Fruit fly (Drosophila melanogaster): ENCODE measurements around the gene CG13473.

The CG13473 gene

DNA sequence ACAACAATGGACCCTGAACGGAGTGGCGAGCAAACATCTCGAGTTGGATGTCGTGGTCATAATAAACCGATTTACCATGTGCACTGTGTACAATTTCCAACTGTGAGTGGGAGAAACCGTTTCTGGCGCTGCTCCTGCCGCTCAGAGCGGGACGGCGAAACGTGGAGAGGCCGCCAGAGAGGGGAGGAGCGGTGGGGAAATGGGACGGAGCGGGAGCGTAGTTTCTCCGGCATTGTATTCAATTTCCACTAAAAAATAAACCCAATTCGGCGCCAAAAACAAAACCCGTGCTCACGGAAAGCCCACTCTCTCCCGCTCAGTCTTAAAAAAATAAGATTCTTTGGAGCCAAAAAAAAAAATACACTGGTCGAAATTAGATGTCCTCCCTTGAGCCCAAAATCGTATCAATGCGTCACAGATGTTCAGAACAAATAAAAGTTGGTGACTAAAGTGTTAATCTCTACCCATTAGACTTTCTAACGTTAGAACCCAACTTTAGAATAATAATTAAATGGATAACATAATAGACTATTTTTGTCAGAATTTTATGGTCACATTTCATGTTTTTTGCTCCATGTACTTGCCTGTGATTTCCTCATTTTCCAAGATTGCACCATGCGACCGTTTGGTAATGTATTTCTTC is 31.5 kb downstream of the CG13473 start (continued):
- no peak for TF ChIP-seq mirr (GFP tag; optimal IDR thresholded peaks at IDR 0.05)
- TF ChIP-seq CG4282 (GFP tag; optimal IDR thresholded peaks at IDR 0.05): peak; percentile 29
- peak; percentile 36; the same call in 1 of the 2 replicates for TF ChIP-seq CG4730 (GFP tag; IDR thresholded peaks at IDR 0.05)
- no peak for TF ChIP-seq CG31224 (GFP tag; IDR thresholded peaks at IDR 0.05)
- TF ChIP-seq chinmo (GFP tag; IDR thresholded peaks at IDR 0.05; ENCODE audit: partially characterized antibody): peak; percentile 88; the same call in 2 of the 4 replicates
- TF ChIP-seq twi (tag; optimal IDR thresholded peaks at IDR 0.05): no peak
- peak; percentile 27; the same call in 1 of the 2 replicates for TF ChIP-seq CG11085 (GFP tag; IDR thresholded peaks at IDR 0.05)
- TF ChIP-seq amos (GFP tag; IDR thresholded peaks at IDR 0.05; ENCODE audit: partially characterized antibody): no peak; the same call in 1 of the 2 replicates
- TF ChIP-seq sisA (GFP tag; IDR thresholded peaks at IDR 0.05): peak; percentile 71
- TF ChIP-seq kah (GFP tag; optimal IDR thresholded peaks at IDR 0.05): peak; percentile 25
- no peak for TF ChIP-seq CG3065 (GFP tag; optimal IDR thresholded peaks at IDR 0.05)
- TF ChIP-seq zfh2 (GFP tag; optimal IDR thresholded peaks at IDR 0.05): peak; percentile 45
- TF ChIP-seq Sox100B (GFP tag; optimal IDR thresholded peaks at IDR 0.05): peak; percentile 57
- TF ChIP-seq abd-A (tag; optimal IDR thresholded peaks at IDR 0.05): no peak
- TF ChIP-seq CG18262 (tag; optimal IDR thresholded peaks at IDR 0.05): peak; percentile 62
- no peak for TF ChIP-seq run (tag; optimal IDR thresholded peaks at IDR 0.05)
- TF ChIP-seq knrl (GFP tag; IDR thresholded peaks at IDR 0.05; ENCODE audit: partially characterized antibody): no peak
- peak; percentile 22 for TF ChIP-seq CG12236 (GFP tag; optimal IDR thresholded peaks at IDR 0.05)
- TF ChIP-seq tio (GFP tag; optimal IDR thresholded peaks at IDR 0.05): peak; percentile 69
- no peak for TF ChIP-seq CG4328 (GFP tag; optimal IDR thresholded peaks at IDR 0.05)
- no peak for TF ChIP-seq CG9876 (GFP tag; optimal IDR thresholded peaks at IDR 0.05)
- peak; percentile 30 for TF ChIP-seq CG11723 (GFP tag; optimal IDR thresholded peaks at IDR 0.05)
- no peak for TF ChIP-seq CG17186 (GFP tag; optimal IDR thresholded peaks at IDR 0.05)
- TF ChIP-seq vfl (GFP tag; optimal IDR thresholded peaks at IDR 0.05): peak; percentile 19
- TF ChIP-seq Rx (GFP tag; IDR thresholded peaks at IDR 0.05): peak; percentile 26; the same call in 1 of the 2 replicates
- no peak for TF ChIP-seq Ravus (GFP tag; IDR thresholded peaks at IDR 0.05)
- no peak for TF ChIP-seq Abd-B (GFP tag; optimal IDR thresholded peaks at IDR 0.05)
- peak; percentile 30 for TF ChIP-seq NK7.1 (GFP tag; optimal IDR thresholded peaks at IDR 0.05)
- 0 out of 2 replicates have a peak, but pooled peaks have one; percentile 18 for TF ChIP-seq tna (GFP tag; IDR thresholded peaks at IDR 0.05; ENCODE audit: partially characterized antibody)
- peak; percentile 16 for TF ChIP-seq CG2202 (tag; optimal IDR thresholded peaks at IDR 0.05)
- TF ChIP-seq CG17829 (tag; optimal IDR thresholded peaks at IDR 0.05): peak; percentile 38
- peak; percentile 93 for TF ChIP-seq zf30C (GFP tag; optimal IDR thresholded peaks at IDR 0.05)
- TF ChIP-seq CG11247 (GFP tag; IDR thresholded peaks at IDR 0.05): no peak
- TF ChIP-seq ken (GFP tag; IDR thresholded peaks at IDR 0.05): no peak; the same call in 2 of the 3 replicates
- TF ChIP-seq so (GFP tag; IDR thresholded peaks at IDR 0.05): peak; percentile 55; the same call in 2 of the 3 replicates
- peak; percentile 96 for TF ChIP-seq Ets65A (GFP tag)
- TF ChIP-seq CG7928 (GFP tag; optimal IDR thresholded peaks at IDR 0.05): no peak
- TF ChIP-seq CG34376 (GFP tag; optimal IDR thresholded peaks at IDR 0.05): no peak
- no peak for TF ChIP-seq tll (GFP tag; optimal IDR thresholded peaks at IDR 0.05)
- no peak for TF ChIP-seq CkIIα-i1 (GFP tag; IDR thresholded peaks at IDR 0.05)
- peak; percentile 40 for TF ChIP-seq hbn (GFP tag; IDR thresholded peaks at IDR 0.05; ENCODE audit: partially characterized antibody)
- peak; percentile 60 for TF ChIP-seq CG17385 (GFP tag; optimal IDR thresholded peaks at IDR 0.05)
- TF ChIP-seq chm (GFP tag; IDR thresholded peaks at IDR 0.05): peak; percentile 6; the same call in 1 of the 2 replicates
- peak; percentile 42 for TF ChIP-seq Dad (GFP tag; optimal IDR thresholded peaks at IDR 0.05)
- TF ChIP-seq wek (GFP tag; optimal IDR thresholded peaks at IDR 0.05): no peak
- TF ChIP-seq Doc2 (GFP tag; IDR thresholded peaks at IDR 0.05): no peak
- TF ChIP-seq chif (GFP tag; optimal IDR thresholded peaks at IDR 0.05): peak; percentile 61 to 63
- TF ChIP-seq Sry-δ (GFP tag; optimal IDR thresholded peaks at IDR 0.05): peak; percentile 0
- no peak for TF ChIP-seq gsb (GFP tag; IDR thresholded peaks at IDR 0.05)
